Worm (Caenorhabditis elegans): Measurements from ENCODE around the gene C45E5.1.

- TF ChIP-seq him-1 (tag; optimal IDR thresholded peaks at IDR 0.05): no peak
- no peak for TF ChIP-seq W03F9.2 (tag; optimal IDR thresholded peaks at IDR 0.05)
- no peak for TF ChIP-seq dao-5 (tag; optimal IDR thresholded peaks at IDR 0.05)
Measured at ce11 chrIV:5780234-5780788, 36.1 kb downstream of the C45E5.1 start.

Measured in whole organism, L4/young adult.